Fruit fly (Drosophila melanogaster): Measurements from ENCODE around the gene CG13607.

Gene CG13607

DNA sequence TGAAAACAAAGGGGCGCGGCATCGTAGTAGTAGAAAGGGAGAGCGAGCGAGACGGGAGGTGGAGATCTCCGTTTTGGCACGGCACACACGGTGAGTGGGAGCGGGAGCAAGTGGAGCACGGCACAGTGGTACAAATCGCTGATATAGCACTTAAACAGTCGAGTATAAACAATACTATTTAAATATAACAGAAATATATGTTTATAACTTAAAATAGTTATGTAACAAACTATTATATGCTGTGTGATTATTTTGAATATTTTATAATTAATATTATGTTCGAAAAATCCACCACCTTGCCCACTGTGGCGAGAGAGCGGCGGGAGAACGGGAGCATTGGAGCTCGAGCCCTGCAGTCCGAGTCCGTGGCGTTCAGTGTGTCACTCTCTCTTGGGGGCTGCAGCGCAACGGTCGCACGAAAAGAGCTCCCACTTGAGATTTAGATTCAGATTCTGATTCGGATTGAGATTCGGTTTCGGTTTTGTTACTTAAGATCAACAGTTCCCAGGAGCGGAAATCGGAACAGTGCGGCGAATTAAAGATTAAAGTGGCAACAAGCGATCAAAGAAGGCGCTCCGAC lies 25.0 kb upstream of the CG13607 start, which contains the start of gene Kal1 (continued):
- TF ChIP-seq H2.0 (GFP tag; IDR thresholded peaks at IDR 0.05), result peak; percentile 90
- TF ChIP-seq Abd-B (GFP tag; optimal IDR thresholded peaks at IDR 0.05), result peak; percentile 84
- TF ChIP-seq Doc3 (GFP tag; IDR thresholded peaks at IDR 0.05; ENCODE audit: partially characterized antibody), result no peak
- TF ChIP-seq da (GFP tag; optimal IDR thresholded peaks at IDR 0.05), result no peak
- TF ChIP-seq Bgb (GFP tag; IDR thresholded peaks at IDR 0.05; ENCODE audit: partially characterized antibody), result no peak
- TF ChIP-seq Pdp1 (GFP tag; optimal IDR thresholded peaks at IDR 0.05), result peak; percentile 19 to 71
- TF ChIP-seq luna (GFP tag; optimal IDR thresholded peaks at IDR 0.05), result no peak
- no peak for TF ChIP-seq Lpt (GFP tag; optimal IDR thresholded peaks at IDR 0.05)
- TF ChIP-seq CG11456 (GFP tag; IDR thresholded peaks at IDR 0.05), result peak; percentile 69; the same call in 1 of the 3 replicates
- peak; percentile 82 for TF ChIP-seq Nf-YB (GFP tag; optimal IDR thresholded peaks at IDR 0.05)
- peak; percentile 49 for TF ChIP-seq klu (GFP tag; IDR thresholded peaks at IDR 0.05)
- peak; percentile 82 for TF ChIP-seq Meics (GFP tag; optimal IDR thresholded peaks at IDR 0.05)
- peak; percentile 94 for TF ChIP-seq corto (GFP tag; optimal IDR thresholded peaks at IDR 0.05)
- TF ChIP-seq gsb (GFP tag; IDR thresholded peaks at IDR 0.05), result peak; percentile 69
- no peak for TF ChIP-seq prd (optimal IDR thresholded peaks at IDR 0.05)
- peak; percentile 91 for TF ChIP-seq prd (GFP tag; IDR thresholded peaks at IDR 0.05)
- peak; percentile 82 for TF ChIP-seq CG15011 (GFP tag; optimal IDR thresholded peaks at IDR 0.05)
- peak; percentile 81 for TF ChIP-seq CG8359 (GFP tag; optimal IDR thresholded peaks at IDR 0.05; ENCODE audit: borderline replicate concordance)
- peak; percentile 91 for TF ChIP-seq nerfin-1 (tag; optimal IDR thresholded peaks at IDR 0.05)
- TF ChIP-seq CTCF (GFP tag; optimal IDR thresholded peaks at IDR 0.05), result peak; percentile 67
- TF ChIP-seq ro (GFP tag; IDR thresholded peaks at IDR 0.05), result peak; percentile 78
- TF ChIP-seq CG8478 (optimal IDR thresholded peaks at IDR 0.05), result no peak
- no peak for TF ChIP-seq eyg (GFP tag; optimal IDR thresholded peaks at IDR 0.05)
- TF ChIP-seq CG10267 (tag; optimal IDR thresholded peaks at IDR 0.05), result peak; percentile 91
- TF ChIP-seq CG9932 (GFP tag; IDR thresholded peaks at IDR 0.05), result peak; percentile 51
- TF ChIP-seq fd64A (GFP tag; optimal IDR thresholded peaks at IDR 0.05), result peak; percentile 90
- TF ChIP-seq Dip3 (GFP tag; optimal IDR thresholded peaks at IDR 0.05), result no peak
- TF ChIP-seq CG11504 (tag; optimal IDR thresholded peaks at IDR 0.05), result peak; percentile 95
- peak; percentile 87 for TF ChIP-seq Hr3 (GFP tag; optimal IDR thresholded peaks at IDR 0.05)
- TF ChIP-seq repo (GFP tag; optimal IDR thresholded peaks at IDR 0.05), result no peak
- peak; percentile 97 for TF ChIP-seq CG10979 (tag; optimal IDR thresholded peaks at IDR 0.05)
- TF ChIP-seq CG34224 (GFP tag; IDR thresholded peaks at IDR 0.05; ENCODE audit: partially characterized antibody), result no peak
- TF ChIP-seq CoRest (tag; optimal IDR thresholded peaks at IDR 0.05), result peak; percentile 90
- TF ChIP-seq CG3065 (GFP tag; optimal IDR thresholded peaks at IDR 0.05), result peak; percentile 71
- peak; percentile 96 for TF ChIP-seq dmrt99B (tag; optimal IDR thresholded peaks at IDR 0.05)
- TF ChIP-seq slou (GFP tag; optimal IDR thresholded peaks at IDR 0.05), result peak; percentile 9
- peak; percentile 91 for TF ChIP-seq CG6813 (GFP tag; optimal IDR thresholded peaks at IDR 0.05)
- TF ChIP-seq Fer2 (tag; optimal IDR thresholded peaks at IDR 0.05), result peak; percentile 49
- peak; percentile 63 for TF ChIP-seq CG4404 (GFP tag; IDR thresholded peaks at IDR 0.05)
- TF ChIP-seq fru (optimal IDR thresholded peaks at IDR 0.05), result no peak
- TF ChIP-seq Eip74EF (GFP tag; optimal IDR thresholded peaks at IDR 0.05), result peak in 1 of 2 experiments; percentile 95
- peak; percentile 44 for TF ChIP-seq CG31224 (GFP tag; IDR thresholded peaks at IDR 0.05)
- no peak for TF ChIP-seq Hmx (GFP tag; optimal IDR thresholded peaks at IDR 0.05)
- TF ChIP-seq CG14710 (tag; optimal IDR thresholded peaks at IDR 0.05), result peak; percentile 89
- TF ChIP-seq CG15073 (GFP tag; optimal IDR thresholded peaks at IDR 0.05), result no peak
- no peak for TF ChIP-seq CG8944 (GFP tag; optimal IDR thresholded peaks at IDR 0.05)
- TF ChIP-seq CG9817 (tag; optimal IDR thresholded peaks at IDR 0.05), result peak; percentile 66
- peak; percentile 52 for TF ChIP-seq lilli (GFP tag; optimal IDR thresholded peaks at IDR 0.05)
- TF ChIP-seq Kr (GFP tag; optimal IDR thresholded peaks at IDR 0.05), result no peak
- TF ChIP-seq CG11696 (GFP tag; IDR thresholded peaks at IDR 0.05), result peak; percentile 47
- TF ChIP-seq Dp (GFP tag; optimal IDR thresholded peaks at IDR 0.05), result no peak
